Fruit fly (Drosophila melanogaster) whole organism, embryonic: ENCODE data around the gene bor.

Source experiments
- Adf1 ChIP-seq: fragments of 200-800 bp; sonication (Bioruptor generic); IDR thresholded peaks from 2 replicates; pipeline ENCODE4 v1.3.6; 2022; ENCODE audit warnings: missing biosample characterization, missing genetic modification characterization
- Bgb ChIP-seq: fragments of 200-800 bp; sonication (Bioruptor generic); IDR thresholded peaks from 2 replicates; pipeline ENCODE4 v1.3.6; 2022; ENCODE audit warnings: missing biosample characterization, missing genetic modification characterization; ENCODE audit not compliant: partially characterized antibody
- Blimp-1 ChIP-seq: fragments of 200-800 bp; sonication (Bioruptor generic); optimal IDR thresholded peaks from 3 replicates; lab custom pipeline; 2018; ENCODE audit warnings: missing biosample characterization, missing genetic modification characterization, mild to moderate bottlenecking, moderate library complexity, missing genetic modification reagents
- Bteb2 ChIP-seq: fragments of 200-800 bp; sonication (Bioruptor generic); optimal IDR thresholded peaks from 2 replicates; lab custom pipeline; 2016; ENCODE audit warnings: missing biosample characterization, missing genetic modification characterization
- CG10147 ChIP-seq: fragments of 200-800 bp; sonication (Bioruptor generic); optimal IDR thresholded peaks from 2 replicates; lab custom pipeline; 2019; ENCODE audit warnings: missing biosample characterization, mild to moderate bottlenecking, missing genetic modification characterization, moderate library complexity
- CG1024 ChIP-seq: fragments of 200-800 bp; sonication (Bioruptor generic); IDR thresholded peaks from 2 replicates; pipeline ENCODE4 v1.3.6; 2022; ENCODE audit warnings: missing biosample characterization, missing genetic modification characterization
- CG10543 ChIP-seq: fragments of 200-800 bp; sonication (Bioruptor generic); optimal IDR thresholded peaks from 3 replicates; lab custom pipeline; 2017; ENCODE audit warnings: missing biosample characterization, mild to moderate bottlenecking, missing genetic modification characterization, moderate library complexity
- CG10979 ChIP-seq: fragments of 200-800 bp; sonication (Bioruptor generic); optimal IDR thresholded peaks from 2 replicates; lab custom pipeline; 2018; ENCODE audit warnings: missing biosample characterization, mild to moderate bottlenecking, missing genetic modification characterization, moderate library complexity
- CG12299 ChIP-seq: fragments of 200-800 bp; sonication (Bioruptor generic); optimal IDR thresholded peaks from 2 replicates; lab custom pipeline; 2018; ENCODE audit warnings: missing biosample characterization, mild to moderate bottlenecking, missing genetic modification characterization
- CG1233 ChIP-seq: fragments of 200-800 bp; sonication (Bioruptor generic); optimal IDR thresholded peaks from 4 replicates; lab custom pipeline; 2018; ENCODE audit warnings: missing biosample characterization, mild to moderate bottlenecking, missing genetic modification characterization
- CG13894 ChIP-seq: fragments of 200-800 bp; sonication (Bioruptor generic); optimal IDR thresholded peaks from 3 replicates; lab custom pipeline; 2018; ENCODE audit warnings: missing biosample characterization, mild to moderate bottlenecking, missing genetic modification characterization, moderate library complexity
- CG14050 ChIP-seq: fragments of 200-800 bp; sonication (Bioruptor generic); IDR thresholded peaks from 3 replicates; pipeline ENCODE4 v1.3.6; 2022; ENCODE audit warnings: missing biosample characterization, missing genetic modification characterization
- CG15073 ChIP-seq: fragments of 200-800 bp; sonication (Bioruptor generic); optimal IDR thresholded peaks from 2 replicates; lab custom pipeline; 2016; ENCODE audit warnings: missing biosample characterization, missing genetic modification characterization
- CG17359 ChIP-seq: fragments of 200-800 bp; sonication (Bioruptor generic); optimal IDR thresholded peaks from 3 replicates; lab custom pipeline; 2018; ENCODE audit warnings: missing biosample characterization, mild to moderate bottlenecking, missing genetic modification characterization, moderate library complexity
- CG17385 ChIP-seq: fragments of 200-800 bp; sonication (Bioruptor generic); optimal IDR thresholded peaks from 3 replicates; lab custom pipeline; 2018; ENCODE audit warnings: missing biosample characterization, mild to moderate bottlenecking, missing genetic modification characterization
- CG31365 ChIP-seq: fragments of 200-800 bp; sonication (Bioruptor generic); optimal IDR thresholded peaks from 2 replicates; lab custom pipeline; 2018; ENCODE audit warnings: missing biosample characterization, mild to moderate bottlenecking, missing genetic modification characterization
- CG34376 ChIP-seq: fragments of 200-800 bp; sonication (Bioruptor generic); optimal IDR thresholded peaks from 2 replicates; lab custom pipeline; 2018; ENCODE audit warnings: missing biosample characterization, mild to moderate bottlenecking, missing genetic modification characterization
- CG4854 ChIP-seq: fragments of 200-800 bp; sonication (Bioruptor generic); optimal IDR thresholded peaks from 2 replicates; lab custom pipeline; 2016; ENCODE audit warnings: missing biosample characterization, missing genetic modification characterization, inconsistent platforms
- CG6272 ChIP-seq: fragments of 200-800 bp; sonication (Bioruptor generic); IDR thresholded peaks from 2 replicates; pipeline ENCODE4 v1.3.6; 2022; ENCODE audit warnings: missing biosample characterization, missing genetic modification characterization
- CG6813 ChIP-seq: fragments of 200-800 bp; sonication (Bioruptor generic); optimal IDR thresholded peaks from 2 replicates; lab custom pipeline; 2017; ENCODE audit warnings: missing biosample characterization, missing genetic modification characterization, mild to moderate bottlenecking, moderate library complexity, missing genetic modification reagents
- CG6854 ChIP-seq: fragments of 200-800 bp; sonication (Bioruptor generic); optimal IDR thresholded peaks from 3 replicates; lab custom pipeline; 2017; ENCODE audit warnings: missing biosample characterization, mild to moderate bottlenecking, missing genetic modification characterization
- CG8281 ChIP-seq: fragments of 200-800 bp; sonication (Bioruptor generic); optimal IDR thresholded peaks from 2 replicates; lab custom pipeline; 2018; ENCODE audit warnings: missing biosample characterization, mild to moderate bottlenecking, missing genetic modification characterization, moderate library complexity
- CG8290 ChIP-seq, 3 experiments: fragments of 200-800 bp; sonication (Bioruptor generic); optimal IDR thresholded peaks; 2 replicates each; lab custom pipeline; 2016 to 2019; ENCODE audit warnings: missing biosample characterization in 3 of 3, missing genetic modification characterization in 3 of 3, mild to moderate bottlenecking in 2 of 3, moderate library complexity in 1 of 3
- CG9215 ChIP-seq: fragments of 200-800 bp; sonication (Bioruptor generic); IDR thresholded peaks from 2 replicates; pipeline ENCODE4 v1.3.6; 2022; ENCODE audit warnings: missing biosample characterization, missing genetic modification characterization
- CHES-1-like ChIP-seq: fragments of 200-800 bp; sonication (Bioruptor generic); optimal IDR thresholded peaks from 2 replicates; lab custom pipeline; 2016; ENCODE audit warnings: missing biosample characterization, missing genetic modification characterization
- D19B ChIP-seq: fragments of 200-800 bp; sonication (Bioruptor generic); optimal IDR thresholded peaks from 2 replicates; lab custom pipeline; 2017; ENCODE audit warnings: missing biosample characterization, mild to moderate bottlenecking, missing genetic modification characterization
- Dad ChIP-seq: fragments of 200-800 bp; sonication (Bioruptor generic); optimal IDR thresholded peaks from 3 replicates; lab custom pipeline; 2016; ENCODE audit warnings: missing biosample characterization, missing genetic modification characterization
- HmgD ChIP-seq: fragments of 200-800 bp; sonication (Bioruptor generic); optimal IDR thresholded peaks from 3 replicates; lab custom pipeline; 2016; ENCODE audit warnings: missing biosample characterization, missing genetic modification characterization
- Hmr ChIP-seq: fragments of 200-800 bp; sonication (Bioruptor generic); optimal IDR thresholded peaks from 3 replicates; lab custom pipeline; 2017; ENCODE audit warnings: mild to moderate bottlenecking, missing biosample characterization, missing genetic modification reagents, missing genetic modification characterization
- MESR4 ChIP-seq: fragments of 200-800 bp; sonication (Bioruptor generic); optimal IDR thresholded peaks from 2 replicates; lab custom pipeline; 2018; ENCODE audit warnings: missing biosample characterization, mild to moderate bottlenecking, missing genetic modification characterization, moderate library complexity
- al ChIP-seq: fragments of 200-800 bp; sonication (Bioruptor generic); IDR thresholded peaks from 2 replicates; pipeline ENCODE4 v1.3.6; 2022; ENCODE audit warnings: missing biosample characterization, missing genetic modification characterization
- az2 ChIP-seq: fragments of 200-800 bp; sonication (Bioruptor generic); optimal IDR thresholded peaks from 3 replicates; lab custom pipeline; 2016; ENCODE audit warnings: missing biosample characterization, missing genetic modification characterization
- br ChIP-seq: fragments of >200 bp; optimal IDR thresholded peaks from 2 replicates; lab custom pipeline; 2017
- btn ChIP-seq: fragments of 200-800 bp; sonication (Bioruptor generic); optimal IDR thresholded peaks from 2 replicates; lab custom pipeline; 2016; ENCODE audit warnings: missing biosample characterization, missing genetic modification characterization
- da ChIP-seq: fragments of 200-800 bp; sonication (Bioruptor generic); optimal IDR thresholded peaks from 2 replicates; lab custom pipeline; 2016; ENCODE audit warnings: missing biosample characterization, missing genetic modification characterization
- fd3F ChIP-seq: fragments of 200-800 bp; sonication (Bioruptor generic); optimal IDR thresholded peaks from 2 replicates; lab custom pipeline; 2018; ENCODE audit warnings: missing biosample characterization, mild to moderate bottlenecking, missing genetic modification characterization, moderate library complexity
- ham ChIP-seq: fragments of 200-800 bp; sonication (Bioruptor generic); IDR thresholded peaks from 2 replicates; pipeline ENCODE4 v1.3.6; 2022; ENCODE audit warnings: missing biosample characterization, missing genetic modification characterization
- her ChIP-seq: fragments of 200-800 bp; sonication (Bioruptor generic); optimal IDR thresholded peaks from 2 replicates; lab custom pipeline; 2016; ENCODE audit warnings: missing biosample characterization, missing genetic modification characterization
- insv ChIP-seq, 2 experiments: fragments of 200-800 bp; sonication (Bioruptor generic); optimal IDR thresholded peaks; 3 replicates each; lab custom pipeline; 2016 to 2018; ENCODE audit warnings: missing biosample characterization in 2 of 2, missing genetic modification characterization in 2 of 2
- inv ChIP-seq: fragments of 200-800 bp; sonication (Bioruptor generic); IDR thresholded peaks from 2 replicates; pipeline ENCODE4 v1.3.6; 2022; ENCODE audit warnings: missing biosample characterization, missing genetic modification characterization; ENCODE audit not compliant: partially characterized antibody
- maf-S ChIP-seq: fragments of 200-800 bp; sonication (Bioruptor generic); optimal IDR thresholded peaks from 2 replicates; lab custom pipeline; 2016; ENCODE audit warnings: missing biosample characterization, missing genetic modification characterization
- nom ChIP-seq: fragments of 200-800 bp; sonication (Bioruptor generic); optimal IDR thresholded peaks from 2 replicates; lab custom pipeline; 2017; ENCODE audit warnings: missing biosample characterization, missing genetic modification characterization, mild to moderate bottlenecking, moderate library complexity, missing genetic modification reagents
- oc ChIP-seq: fragments of 200-800 bp; sonication (Bioruptor generic); optimal IDR thresholded peaks from 2 replicates; lab custom pipeline; 2018; ENCODE audit warnings: missing biosample characterization, mild to moderate bottlenecking, missing genetic modification characterization, moderate library complexity
- pzg ChIP-seq: fragments of 200-800 bp; sonication (Bioruptor generic); optimal IDR thresholded peaks from 3 replicates; lab custom pipeline; 2018; ENCODE audit warnings: missing biosample characterization, mild to moderate bottlenecking, missing genetic modification characterization, moderate library complexity
- rib ChIP-seq: fragments of 200-800 bp; sonication (Bioruptor generic); IDR thresholded peaks from 2 replicates; pipeline ENCODE4 v1.3.6; 2022; ENCODE audit warnings: missing biosample characterization, missing genetic modification characterization
- sd ChIP-seq: fragments of 200-800 bp; sonication (Bioruptor generic); optimal IDR thresholded peaks from 3 replicates; lab custom pipeline; 2018; ENCODE audit warnings: missing biosample characterization, mild to moderate bottlenecking, missing genetic modification characterization, moderate library complexity
- sens ChIP-seq: fragments of 200-800 bp; sonication (Bioruptor generic); peaks from one replicate; lab custom pipeline; 2016; ENCODE audit warnings: missing biosample characterization, missing genetic modification characterization
- sim ChIP-seq: fragments of 200-800 bp; sonication (Bioruptor generic); IDR thresholded peaks from 2 replicates; pipeline ENCODE4 v1.3.6; 2022; ENCODE audit warnings: missing biosample characterization, missing genetic modification characterization
- zfh1 ChIP-seq: fragments of 200-800 bp; sonication (Bioruptor generic); IDR thresholded peaks from 3 replicates; pipeline ENCODE4 v1.3.6; 2022; ENCODE audit warnings: missing biosample characterization, missing genetic modification characterization

bor gene

DNA sequence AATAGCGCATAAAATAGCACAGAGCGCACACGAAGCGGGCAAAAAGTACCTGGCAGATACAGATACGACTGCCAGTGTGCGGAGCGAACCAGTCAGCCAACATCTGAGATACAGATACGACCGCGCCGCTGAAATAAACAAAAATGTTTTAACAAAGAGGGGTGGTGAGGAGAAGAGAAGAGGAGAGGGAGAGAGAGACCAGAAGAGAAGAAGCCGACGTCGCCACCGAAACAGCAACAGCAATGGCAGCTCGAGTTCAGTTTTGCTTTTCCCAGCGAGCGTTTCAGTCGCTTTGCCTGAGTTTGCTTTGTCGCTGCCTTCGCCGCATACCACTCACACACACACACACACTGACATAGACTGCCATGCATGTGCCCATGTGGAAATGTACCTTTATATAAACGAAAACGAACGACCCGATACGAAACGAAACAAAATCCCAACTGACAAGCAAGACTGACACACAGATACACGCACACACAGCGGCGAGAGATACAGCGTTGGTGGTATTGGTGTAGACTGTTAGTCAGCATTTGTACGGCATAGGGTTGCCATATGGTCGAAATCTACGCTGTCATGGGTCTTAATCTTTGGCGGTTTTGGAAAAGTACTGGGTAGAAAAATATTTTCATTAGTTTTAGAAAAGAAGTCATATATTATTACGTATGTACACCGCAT is 22.7 kb downstream of the bor start (continued):
- TF ChIP-seq Dad (no peak), btn (GFP tag; lab: Kevin White, UChicago) (no peak), ham (GFP tag; lab: Robert Waterston, UW) (no peak), MESR4 (peak; percentile 16), rib (GFP tag; lab: Robert Waterston, UW) (no peak), CG6854 (GFP tag; lab: Kevin White, UChicago) (no peak), CG14050 (GFP tag; lab: Robert Waterston, UW) (no peak), CG9215 (GFP tag; lab: Robert Waterston, UW) (no peak), Bteb2 (GFP tag; lab: Kevin White, UChicago) (no peak), CG6813 (GFP tag; lab: Kevin White, UChicago) (peak; percentile 43), sd (tag; lab: Kevin White, UChicago) (peak; percentile 96), nom (GFP tag; lab: Kevin White, UChicago) (peak; percentile 61), sens (GFP tag; lab: Kevin White, UChicago) (peak; percentile 76), oc (tag; lab: Kevin White, UChicago) (peak; percentile 82), CG34376 (GFP tag; lab: Kevin White, UChicago) (peak; percentile 92), zfh1 (GFP tag; lab: Robert Waterston, UW) (no peak), inv (GFP tag; lab: Robert Waterston, UW) (no peak), D19B (GFP tag; lab: Kevin White, UChicago) (peak; percentile 57), CG6272 (GFP tag; lab: Robert Waterston, UW) (0 out of 2 replicates have a peak, but pooled peaks have one; percentile 28), maf-S (peak; percentile 43), Blimp-1 (peak; percentile 15), az2 (GFP tag; lab: Kevin White, UChicago) (peak; percentile 10), CG17385 (GFP tag; lab: Kevin White, UChicago) (peak; percentile 39), sim (no peak), Bgb (no peak), al (GFP tag; lab: Robert Waterston, UW) (no peak), CHES-1-like (no peak), CG8290 (GFP tag; optimal IDR thresholded peaks at IDR 0.05; lab: Kevin White, UChicago) (peak; percentile 45), CG8290 (tag; optimal IDR thresholded peaks at IDR 0.05; lab: Kevin White, UChicago) (peak; percentile 22 to 90), insv (GFP tag; optimal IDR thresholded peaks at IDR 0.05; lab: Kevin White, UChicago) (peak in 1 of 2 experiments; percentile 40), CG15073 (no peak), Hmr (GFP tag; lab: Kevin White, UChicago) (peak; percentile 77), CG4854 (GFP tag; lab: Kevin White, UChicago) (no peak), CG1024 (no peak), HmgD (GFP tag; lab: Kevin White, UChicago) (peak; percentile 17), CG13894 (peak; percentile 95), CG31365 (tag; lab: Kevin White, UChicago) (no peak), CG17359 (no peak), CG8281 (tag; lab: Kevin White, UChicago) (no peak), CG12299 (tag; lab: Kevin White, UChicago) (peak; percentile 44), CG10147 (GFP tag; lab: Kevin White, UChicago) (peak; percentile 21), CG1233 (GFP tag; lab: Kevin White, UChicago) (peak; percentile 17), her (GFP tag; lab: Kevin White, UChicago) (peak; percentile 31), CG10543 (GFP tag; lab: Kevin White, UChicago) (peak; percentile 99), pzg (GFP tag; lab: Kevin White, UChicago) (peak; percentile 31), CG10979 (tag; lab: Kevin White, UChicago) (no peak), da (GFP tag; lab: Kevin White, UChicago) (peak; percentile 27), fd3F (no peak), Adf1 (no peak), br (lab: Kevin White, UChicago) (no peak)
